Worm (Caenorhabditis elegans): ENCODE results near the gene T25D1.1.
A peak's percentile ranks its signal among the peaks of the same experiment; 100 is the strongest.

Gene T25D1.1

DNA sequence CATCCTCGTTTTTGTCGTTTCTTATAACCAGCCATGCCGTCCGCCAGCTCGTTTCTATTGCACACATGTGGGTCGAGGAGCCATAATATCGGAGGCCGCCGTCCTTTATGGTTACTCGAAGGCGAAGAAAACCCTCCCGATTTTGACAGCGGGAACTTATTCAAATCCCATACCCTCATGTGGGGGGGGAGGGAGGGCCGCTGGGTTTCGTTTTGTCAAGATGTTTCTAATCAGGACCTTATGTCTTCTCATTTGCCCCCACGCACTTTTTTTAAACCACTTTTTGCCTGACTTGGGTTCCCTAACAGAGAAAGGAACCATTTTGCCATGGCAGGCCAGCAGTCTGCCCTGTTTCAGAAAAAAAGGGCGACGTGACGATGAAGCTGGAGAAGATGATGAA, 12.9 kb downstream of the T25D1.1 start:
- no peak for TF ChIP-seq Y95B8A.8 (GFP tag; IDR thresholded peaks at IDR 0.05)
- TF ChIP-seq attf-5 (GFP tag; optimal IDR thresholded peaks at IDR 0.05): no peak
- 0 out of 2 replicates have a peak, but pooled peaks have one; percentile 6 for TF ChIP-seq zfh-2 (GFP tag; conservative IDR thresholded peaks at IDR 0.05)
- TF ChIP-seq nfya-2 (GFP tag; IDR thresholded peaks at IDR 0.05): no peak
- TF ChIP-seq tbx-9 (tag; optimal IDR thresholded peaks at IDR 0.05; ENCODE audit: borderline replicate concordance): no peak
- TF ChIP-seq aptf-2 (GFP tag; conservative IDR thresholded peaks at IDR 0.05): no peak

DNA sequence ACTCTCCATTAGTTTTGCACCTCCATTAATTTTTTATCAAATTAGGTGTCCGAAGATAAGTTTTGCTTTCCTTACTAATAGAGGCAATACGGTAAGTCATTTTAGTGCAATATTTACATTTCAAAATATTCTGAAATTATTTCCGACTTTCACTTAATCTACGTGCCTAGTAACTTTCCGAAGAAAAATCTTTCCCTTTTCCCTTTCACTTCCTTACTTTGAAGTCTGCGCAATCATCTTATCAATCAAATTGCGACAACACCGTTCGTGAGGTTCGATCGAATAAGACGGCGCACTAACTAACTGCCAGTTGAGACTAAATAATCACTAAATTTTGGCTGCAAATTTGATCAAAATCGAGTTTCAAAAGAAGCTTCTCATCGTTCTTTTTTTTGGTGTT, 14.2 kb downstream of the T25D1.1 start:
- TF ChIP-seq cebp-2 (GFP tag; IDR thresholded peaks at IDR 0.05) (no peak), xnd-1 (tag; optimal IDR thresholded peaks at IDR 0.05) (no peak), snpc-4 (GFP tag; optimal IDR thresholded peaks at IDR 0.05) (no peak), snpc-4 (tag; optimal IDR thresholded peaks at IDR 0.05) (no peak), dpff-1 (tag; optimal IDR thresholded peaks at IDR 0.05) (no peak), bed-2 (GFP tag; IDR thresholded peaks at IDR 0.05) (no peak), lin-40 (tag; optimal IDR thresholded peaks at IDR 0.05) (no peak), K11D2.4 (GFP tag; IDR thresholded peaks at IDR 0.05) (no peak), F22D6.2 (tag; optimal IDR thresholded peaks at IDR 0.05) (no peak), madf-6 (GFP tag; IDR thresholded peaks at IDR 0.05) (no peak), tbx-9 (tag; optimal IDR thresholded peaks at IDR 0.05; ENCODE audit: borderline replicate concordance) (no peak), mcd-1 (GFP tag; IDR thresholded peaks at IDR 0.05) (no peak), C06A6.2 (GFP tag; conservative IDR thresholded peaks at IDR 0.05) (no peak)

DNA sequence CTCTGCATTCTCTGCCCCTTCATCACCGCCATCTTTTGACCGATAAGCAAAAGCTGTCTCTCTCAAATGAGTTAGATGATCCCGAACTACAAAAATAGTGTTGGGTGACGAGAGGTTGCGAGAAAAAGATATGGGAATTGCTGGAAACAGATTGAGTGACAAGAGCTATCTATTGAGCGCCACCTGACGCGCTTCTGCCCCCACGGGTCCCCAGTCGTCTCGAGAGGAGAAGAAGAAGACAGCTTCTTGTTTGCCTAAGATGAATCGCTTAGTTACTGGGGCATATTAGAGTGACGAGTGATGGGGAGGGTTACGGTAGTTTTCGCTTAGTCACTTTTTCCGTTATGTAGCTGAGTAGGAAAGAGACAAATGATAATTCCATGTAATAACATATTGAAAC, 14.9 kb downstream of the T25D1.1 start:
- no peak for TF ChIP-seq ceh-58 (GFP tag; IDR thresholded peaks at IDR 0.05)
- no peak for TF ChIP-seq egrh-3 (GFP tag; IDR thresholded peaks at IDR 0.05)
- no peak for TF ChIP-seq ceh-79 (tag; optimal IDR thresholded peaks at IDR 0.05)
- TF ChIP-seq ztf-3 (GFP tag; optimal IDR thresholded peaks at IDR 0.05): no peak
- no peak for TF ChIP-seq F33H1.4 (GFP tag; IDR thresholded peaks at IDR 0.05)
- TF ChIP-seq hlh-12 (tag; optimal IDR thresholded peaks at IDR 0.05): no peak
- TF ChIP-seq sea-2 (GFP tag; IDR thresholded peaks at IDR 0.05): no peak
- no peak for TF ChIP-seq snpc-4 (GFP tag; optimal IDR thresholded peaks at IDR 0.05)
- TF ChIP-seq snpc-4 (tag; optimal IDR thresholded peaks at IDR 0.05): no peak
- no peak for TF ChIP-seq let-607 (tag; optimal IDR thresholded peaks at IDR 0.05)
- no peak for TF ChIP-seq nhr-90 (tag; optimal IDR thresholded peaks at IDR 0.05)

DNA sequence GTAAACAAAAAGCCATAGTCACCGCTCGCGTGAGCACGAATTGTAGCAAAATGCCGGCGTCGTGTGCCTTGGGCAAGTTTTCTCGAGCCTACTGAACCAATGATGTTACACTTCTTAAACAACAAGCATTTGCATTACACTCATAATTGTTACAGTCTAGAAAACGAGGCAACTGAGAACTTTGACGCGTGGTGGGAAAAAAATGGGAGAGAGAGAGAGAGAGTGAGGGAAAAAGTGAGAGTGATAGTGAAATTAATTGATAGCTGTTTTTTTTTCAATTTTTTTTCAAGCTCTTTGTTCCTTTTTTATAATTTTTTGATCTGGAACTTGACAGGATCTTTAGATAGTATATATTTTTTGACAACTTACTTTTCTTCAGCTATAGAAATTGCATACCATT, 15.6 kb downstream of the T25D1.1 start:
- no peak for TF ChIP-seq F49E8.2 (tag; optimal IDR thresholded peaks at IDR 0.05; ENCODE audit: insufficient read depth)
- no peak for TF ChIP-seq B0035.1 (tag; optimal IDR thresholded peaks at IDR 0.05)
- no peak for TF ChIP-seq madf-8 (GFP tag; conservative IDR thresholded peaks at IDR 0.05)
- TF ChIP-seq Y95B8A.8 (GFP tag; IDR thresholded peaks at IDR 0.05): no peak
- no peak for TF ChIP-seq Y67H2A.10 (GFP tag; conservative IDR thresholded peaks at IDR 0.05)
- TF ChIP-seq pbrm-1 (GFP tag; IDR thresholded peaks at IDR 0.05): no peak
- TF ChIP-seq K12H6.12 (tag; optimal IDR thresholded peaks at IDR 0.05): no peak
- no peak for TF ChIP-seq B0261.1 (tag; optimal IDR thresholded peaks at IDR 0.05)

Measured in whole organism, young adult.